Worm (Caenorhabditis elegans) whole organism, L3 larva: ENCODE measurements around the gene let-2.
A peak's percentile ranks its signal among the peaks of the same experiment; 100 is the strongest.

Experiments
- R02D3.7 ChIP-seq: fragments of 150-350 bp; optimal IDR thresholded peaks from 2 replicates; lab custom pipeline; 2014; ENCODE audit warnings: missing biosample characterization, missing genetic modification characterization
- ZK546.5 ChIP-seq: sonication (generic microtip); optimal IDR thresholded peaks from 2 replicates; lab custom pipeline; 2017; ENCODE audit warnings: missing biosample characterization, missing genetic modification characterization
- ama-1 ChIP-seq: fragments of 150-350 bp; optimal IDR thresholded peaks from 2 replicates; lab custom pipeline; 2018
- ceh-28 ChIP-seq: fragments of 150-350 bp; optimal IDR thresholded peaks from 2 replicates; lab custom pipeline; 2014; ENCODE audit warnings: missing biosample characterization, missing genetic modification reagents, missing genetic modification characterization
- ceh-82 ChIP-seq: fragments of 150-350 bp; optimal IDR thresholded peaks from 2 replicates; lab custom pipeline; 2014; ENCODE audit warnings: missing biosample characterization, missing genetic modification characterization
- daf-12 ChIP-seq: fragments of 150-350 bp; optimal IDR thresholded peaks from 2 replicates; lab custom pipeline; 2014; ENCODE audit warnings: missing biosample characterization, missing genetic modification reagents, missing genetic modification characterization
- egl-27 ChIP-seq: sonication (generic microtip); optimal IDR thresholded peaks from 4 replicates; lab custom pipeline; 2017; ENCODE audit warnings: missing biosample characterization, missing genetic modification reagents, missing genetic modification characterization
- egl-5 ChIP-seq: fragments of 150-350 bp; optimal IDR thresholded peaks from 2 replicates; lab custom pipeline; 2017; ENCODE audit warnings: missing biosample characterization, missing genetic modification reagents, missing genetic modification characterization, inconsistent platforms
- elt-2 ChIP-seq: sonication (generic microtip); optimal IDR thresholded peaks from 2 replicates; lab custom pipeline; 2016; ENCODE audit warnings: missing genetic modification reagents, mild to moderate bottlenecking, missing genetic modification characterization, missing compliant biosample characterization
- elt-3 ChIP-seq, 3 experiments: fragments of 150-350 bp in 1 of 3; sonication (generic microtip) in 2 of 3; optimal IDR thresholded peaks; 2 replicates in 2 of 3; 4 replicates in 1 of 3; lab custom pipeline; 2014 to 2017; ENCODE audit warnings: missing biosample characterization in 3 of 3, missing genetic modification characterization in 3 of 3
- eor-1 ChIP-seq, 2 experiments: fragments of 150-350 bp; optimal IDR thresholded peaks; 2 replicates each; lab custom pipeline; 2014 to 2018; ENCODE audit warnings: missing biosample characterization in 2 of 2, missing genetic modification characterization in 2 of 2
- fkh-10 ChIP-seq: sonication (generic microtip); optimal IDR thresholded peaks from 2 replicates; lab custom pipeline; 2017; ENCODE audit warnings: missing biosample characterization, missing genetic modification reagents, missing genetic modification characterization
- fkh-2 ChIP-seq: fragments of 150-350 bp; optimal IDR thresholded peaks from 2 replicates; lab custom pipeline; 2014; ENCODE audit warnings: missing biosample characterization, missing genetic modification reagents, missing genetic modification characterization
- hmg-11 ChIP-seq: sonication (generic microtip); optimal IDR thresholded peaks from 2 replicates; lab custom pipeline; 2016; ENCODE audit warnings: missing genetic modification characterization, missing compliant biosample characterization
- jun-1 ChIP-seq: fragments of 150-350 bp; optimal IDR thresholded peaks from 2 replicates; lab custom pipeline; 2014; ENCODE audit warnings: missing biosample characterization, missing genetic modification reagents, missing genetic modification characterization
- lin-15B ChIP-seq: fragments of 150-350 bp; optimal IDR thresholded peaks from 2 replicates; lab custom pipeline; 2014; ENCODE audit warnings: missing biosample characterization, missing genetic modification characterization
- lin-39 ChIP-seq: fragments of 150-350 bp; optimal IDR thresholded peaks from 2 replicates; lab custom pipeline; 2018; ENCODE audit warnings: missing biosample characterization, missing genetic modification reagents, missing genetic modification characterization
- lsy-12 ChIP-seq: sonication (generic microtip); optimal IDR thresholded peaks from 2 replicates; lab custom pipeline; 2016; ENCODE audit warnings: mild to moderate bottlenecking, missing genetic modification characterization, missing compliant biosample characterization
- nfya-1 ChIP-seq: sonication (generic microtip); optimal IDR thresholded peaks from 2 replicates; lab custom pipeline; 2017; ENCODE audit warnings: missing genetic modification characterization, mild to moderate bottlenecking, missing compliant biosample characterization, antibody characterized with exemption, moderate library complexity; ENCODE audit not compliant: insufficient read depth
- nhr-12 ChIP-seq: fragments of 150-350 bp; optimal IDR thresholded peaks from 2 replicates; lab custom pipeline; 2014; ENCODE audit warnings: missing biosample characterization, missing genetic modification characterization
- nhr-23 ChIP-seq: fragments of 150-350 bp; optimal IDR thresholded peaks from 2 replicates; lab custom pipeline; 2014; ENCODE audit warnings: missing biosample characterization, missing genetic modification reagents, missing genetic modification characterization
- nhr-237 ChIP-seq: fragments of 150-350 bp; optimal IDR thresholded peaks from 2 replicates; lab custom pipeline; 2014; ENCODE audit warnings: missing biosample characterization, missing genetic modification characterization
- nhr-25 ChIP-seq: sonication (generic microtip); optimal IDR thresholded peaks from 2 replicates; lab custom pipeline; 2017; ENCODE audit warnings: missing biosample characterization, missing genetic modification characterization
- nhr-28 ChIP-seq: fragments of 150-350 bp; optimal IDR thresholded peaks from 2 replicates; lab custom pipeline; 2014; ENCODE audit warnings: missing biosample characterization, missing genetic modification characterization
- nhr-43 ChIP-seq: sonication (generic microtip); optimal IDR thresholded peaks from 2 replicates; lab custom pipeline; 2016; ENCODE audit warnings: mild to moderate bottlenecking, missing genetic modification characterization, missing compliant biosample characterization; ENCODE audit not compliant: poor library complexity, severe bottlenecking
- nhr-67 ChIP-seq: fragments of 150-350 bp; optimal IDR thresholded peaks from 2 replicates; lab custom pipeline; 2014; ENCODE audit warnings: missing biosample characterization, missing genetic modification characterization
- nhr-76 ChIP-seq: fragments of 150-350 bp; sonication (generic microtip); optimal IDR thresholded peaks from 5 replicates; lab custom pipeline; 2014; ENCODE audit warnings: missing biosample characterization, missing genetic modification characterization
- pha-4 ChIP-seq: fragments of 150-350 bp; optimal IDR thresholded peaks from 2 replicates; lab custom pipeline; 2014; ENCODE audit warnings: missing biosample characterization, missing genetic modification reagents, missing genetic modification characterization
- pqm-1 ChIP-seq: fragments of 150-350 bp; optimal IDR thresholded peaks from 2 replicates; lab custom pipeline; 2017; ENCODE audit warnings: missing biosample characterization, missing genetic modification characterization, inconsistent platforms
- sea-2 ChIP-seq: fragments of 150-350 bp; sonication (generic microtip); optimal IDR thresholded peaks from 4 replicates; lab custom pipeline; 2014; ENCODE audit warnings: missing biosample characterization, missing genetic modification reagents, missing genetic modification characterization
- skn-1 ChIP-seq: fragments of 150-350 bp; optimal IDR thresholded peaks from 2 replicates; lab custom pipeline; 2014; ENCODE audit warnings: missing biosample characterization, missing genetic modification characterization
- snpc-4 ChIP-seq: fragments of 150-350 bp; optimal IDR thresholded peaks from 2 replicates; lab custom pipeline; 2014; ENCODE audit warnings: missing biosample characterization, missing genetic modification characterization
- tbx-2 ChIP-seq: sonication (generic microtip); optimal IDR thresholded peaks from 2 replicates; lab custom pipeline; 2016; ENCODE audit warnings: mild to moderate bottlenecking, missing genetic modification characterization, missing compliant biosample characterization
- zag-1 ChIP-seq: fragments of 150-350 bp; optimal IDR thresholded peaks from 2 replicates; lab custom pipeline; 2014; ENCODE audit warnings: missing biosample characterization, missing genetic modification characterization
- ztf-11 ChIP-seq: fragments of 150-350 bp; optimal IDR thresholded peaks from 2 replicates; lab custom pipeline; 2014; ENCODE audit warnings: missing biosample characterization, missing genetic modification characterization
- ztf-4 ChIP-seq: fragments of 150-350 bp; optimal IDR thresholded peaks from 2 replicates; lab custom pipeline; 2014; ENCODE audit warnings: missing biosample characterization, missing genetic modification characterization

let-2 gene

DNA sequence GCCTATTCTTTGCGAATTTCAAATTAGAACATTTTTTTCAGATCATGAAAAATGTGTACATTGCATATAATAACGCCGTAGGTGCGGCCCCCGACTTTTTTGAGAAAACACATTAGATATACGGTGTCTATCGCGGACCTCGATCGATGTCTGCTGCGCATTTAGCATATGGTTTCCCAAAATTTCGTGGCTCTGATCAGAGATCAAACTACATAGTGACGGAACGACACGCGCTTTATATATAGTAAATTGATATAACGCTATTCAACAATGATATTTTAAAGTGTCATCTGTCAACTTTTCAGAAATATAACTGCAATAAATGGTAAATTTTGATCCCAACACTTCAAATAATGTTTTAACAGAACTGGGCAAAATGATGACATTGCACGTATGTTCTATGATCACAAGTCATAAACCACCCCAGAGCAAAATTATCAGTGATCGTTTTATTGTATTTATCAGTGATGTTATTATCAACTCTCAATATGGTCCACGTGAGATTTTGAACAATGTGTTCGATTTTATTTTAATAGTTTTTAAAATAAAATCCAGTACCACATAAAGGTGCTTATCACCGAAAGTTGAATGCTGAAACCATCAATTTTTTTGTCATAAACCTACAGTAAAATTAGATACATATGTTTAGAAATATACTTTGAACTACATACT is 42.8 kb downstream of the let-2 start:
- peak; percentile 98 for TF ChIP-seq pqm-1 (tag; lab: Kevin White, UChicago)
- peak; percentile 45 for TF ChIP-seq pha-4 (tag; lab: Kevin White, UChicago)
- TF ChIP-seq nhr-25 (tag; lab: Kevin White, UChicago): no peak
- TF ChIP-seq hmg-11 (tag; lab: Kevin White, UChicago): no peak
- TF ChIP-seq elt-2 (tag; lab: Kevin White, UChicago): peak; percentile 96
- peak; percentile 87 for TF ChIP-seq skn-1 (tag; lab: Kevin White, UChicago)
- no peak for TF ChIP-seq R02D3.7 (tag; lab: Kevin White, UChicago)
- TF ChIP-seq jun-1: peak; percentile 20
- no peak for TF ChIP-seq fkh-2 (tag; lab: Kevin White, UChicago)

ce11 chrX:16345296-16345695 is 43.8 kb downstream of the let-2 start:
- TF ChIP-seq ama-1 (lab: Kevin White, UChicago): no peak
- TF ChIP-seq fkh-10 (GFP tag; lab: Kevin White, UChicago): peak; percentile 88

DNA sequence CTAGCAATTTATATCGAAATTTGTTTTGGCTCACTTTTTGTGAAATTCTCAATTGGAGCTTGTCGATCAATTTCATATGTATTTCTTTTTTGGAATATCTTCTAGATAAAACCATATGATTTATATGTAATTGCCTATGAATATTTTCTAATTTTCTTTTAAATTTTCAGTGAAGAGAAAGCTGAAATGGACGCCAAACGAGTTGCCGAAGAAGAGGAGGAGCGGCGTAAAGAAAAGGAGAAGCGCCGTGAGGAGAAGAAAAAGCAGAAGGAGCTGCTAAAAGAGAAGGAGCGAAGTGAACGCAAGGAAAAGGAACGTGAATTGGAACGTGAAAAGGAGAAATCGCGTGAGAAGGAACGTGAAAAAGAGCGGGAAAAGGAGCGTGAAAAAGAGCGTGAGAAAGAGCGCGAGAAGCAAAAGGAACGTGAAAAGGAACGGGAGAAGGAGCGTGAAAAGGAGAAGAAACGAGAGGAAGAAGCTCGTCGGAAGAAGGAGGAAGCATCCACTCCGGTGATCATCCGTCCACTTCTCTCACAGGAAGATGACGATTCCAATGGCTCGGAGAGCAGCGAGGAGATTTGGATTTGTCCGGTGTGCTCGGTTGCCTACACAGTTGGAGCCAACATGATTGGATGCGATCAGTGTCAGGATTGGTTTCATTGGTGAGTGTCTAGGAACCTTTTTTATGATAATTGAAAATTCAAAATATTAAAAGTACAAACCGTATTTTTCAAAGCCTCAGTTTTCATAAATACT is 45.1 kb downstream of the let-2 start:
- TF ChIP-seq eor-1 (tag; optimal IDR thresholded peaks at IDR 0.05; lab: Kevin White, UChicago) (no peak), fkh-10 (GFP tag; lab: Kevin White, UChicago) (peak; percentile 95)

ce11 chrX:16342256-16342655 is 46.9 kb downstream of the let-2 start:
- TF ChIP-seq lin-39 (peak; percentile 31), hmg-11 (tag; lab: Kevin White, UChicago) (peak; percentile 62), nhr-28 (tag; lab: Kevin White, UChicago) (no peak)

DNA sequence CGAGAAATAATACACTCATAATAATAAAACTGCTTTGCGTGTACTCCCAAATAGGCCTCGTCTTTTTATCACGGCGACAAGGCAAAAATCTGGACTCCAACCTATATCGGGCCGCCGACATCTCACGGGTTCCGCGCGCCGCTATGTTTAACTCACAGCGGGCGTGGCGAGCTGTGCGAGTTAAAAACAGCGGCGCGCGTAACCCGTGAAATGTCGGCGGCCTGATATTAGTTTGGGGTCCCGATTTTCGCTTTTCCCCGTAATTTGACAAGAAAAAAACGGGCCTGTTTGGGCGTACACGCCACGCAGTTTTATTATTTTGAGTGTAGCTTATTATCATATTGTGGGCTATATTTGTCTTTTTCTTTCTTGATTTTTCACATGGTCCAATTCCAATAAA is 47.3 kb downstream of the let-2 start:
- TF ChIP-seq nhr-76: no peak
- peak; percentile 4 for TF ChIP-seq snpc-4 (tag; lab: Kevin White, UChicago)
- TF ChIP-seq daf-12 (tag; lab: Kevin White, UChicago): no peak

DNA sequence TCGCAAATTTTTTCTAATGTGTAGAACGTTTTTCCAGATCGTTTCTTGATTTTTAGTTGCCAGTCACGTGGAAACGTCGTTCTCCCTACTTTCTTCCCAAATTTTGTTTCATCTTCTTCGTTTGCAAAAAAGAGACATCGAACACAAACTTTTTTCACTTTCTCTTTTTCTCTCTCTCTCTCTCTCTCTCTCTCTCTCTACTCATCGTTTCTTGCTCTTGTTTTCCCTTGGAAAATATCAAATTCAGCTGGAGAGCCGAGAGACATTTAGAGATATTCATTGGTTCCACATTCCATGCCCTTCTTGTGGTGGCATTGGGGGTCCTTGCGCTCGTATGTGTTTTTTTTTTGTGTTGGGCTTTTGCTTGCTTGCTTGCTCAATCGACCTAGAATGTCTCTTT is 49.9 kb downstream of the let-2 start:
- no peak for TF ChIP-seq ceh-28
- no peak for TF ChIP-seq nhr-237 (tag; lab: Kevin White, UChicago)
- no peak for TF ChIP-seq nhr-25 (tag; lab: Kevin White, UChicago)
- no peak for TF ChIP-seq nhr-67
- TF ChIP-seq nhr-43: no peak
- no peak for TF ChIP-seq eor-1 (tag; optimal IDR thresholded peaks at IDR 0.05; lab: Kevin White, UChicago)
- no peak for TF ChIP-seq lsy-12 (tag; lab: Kevin White, UChicago)
- no peak for TF ChIP-seq elt-3 (tag; optimal IDR thresholded peaks at IDR 0.05; lab: Kevin White, UChicago)
- TF ChIP-seq daf-12 (tag; lab: Kevin White, UChicago): no peak
- TF ChIP-seq ama-1 (lab: Kevin White, UChicago): no peak
- TF ChIP-seq lin-39: peak; percentile 29
- TF ChIP-seq fkh-10 (GFP tag; lab: Kevin White, UChicago): no peak
- TF ChIP-seq elt-2 (tag; lab: Kevin White, UChicago): no peak
- TF ChIP-seq pha-4 (tag; lab: Kevin White, UChicago): peak; percentile 8
- no peak for TF ChIP-seq ztf-11 (tag; lab: Kevin White, UChicago)
- TF ChIP-seq ZK546.5: no peak
- no peak for TF ChIP-seq sea-2
- no peak for TF ChIP-seq tbx-2 (tag; lab: Kevin White, UChicago)
- no peak for TF ChIP-seq nhr-12 (tag; lab: Kevin White, UChicago)
- TF ChIP-seq nfya-1 (tag; lab: Kevin White, UChicago): peak; percentile 50
- TF ChIP-seq lin-15B (tag; lab: Kevin White, UChicago): peak; percentile 30
- TF ChIP-seq fkh-2 (tag; lab: Kevin White, UChicago): no peak
- no peak for TF ChIP-seq ceh-82 (tag; lab: Kevin White, UChicago)
- TF ChIP-seq zag-1: no peak
- TF ChIP-seq egl-27 (tag; lab: Kevin White, UChicago): no peak
- TF ChIP-seq egl-5 (tag; lab: Kevin White, UChicago): no peak
- TF ChIP-seq nhr-23 (tag; lab: Kevin White, UChicago): no peak
- TF ChIP-seq hmg-11 (tag; lab: Kevin White, UChicago): peak; percentile 12
- no peak for TF ChIP-seq skn-1 (tag; lab: Kevin White, UChicago)
- no peak for TF ChIP-seq ztf-4 (tag; lab: Kevin White, UChicago)
